Fruit fly (Drosophila melanogaster): ENCODE measurements around the gene PolE1.

dm6 chr3R:23393507-23393906, 45.6 kb downstream of the PolE1 start:
- TF ChIP-seq fd96Ca (GFP tag; IDR thresholded peaks at IDR 0.05), result no peak
- no peak for TF ChIP-seq Pif1A (GFP tag; optimal IDR thresholded peaks at IDR 0.05)
- TF ChIP-seq EcR (GFP tag; optimal IDR thresholded peaks at IDR 0.05), result no peak
- no peak for TF ChIP-seq rn (GFP tag; IDR thresholded peaks at IDR 0.05)
- TF ChIP-seq CG9948 (tag; optimal IDR thresholded peaks at IDR 0.05), result no peak
- no peak for TF ChIP-seq CG4496 (GFP tag; IDR thresholded peaks at IDR 0.05)

Data from whole organism, pupa.